Worm (Caenorhabditis elegans) whole organism, midembryonic: Measurements from ENCODE around the gene srh-16.

Experiments used
- T22C8.4 ChIP-seq: fragments of 200-800 bp; sonication (Bioruptor generic); IDR thresholded peaks from 2 replicates; pipeline ENCODE4 v1.3.6; 2022; ENCODE audit warnings: missing genetic modification characterization, missing compliant biosample characterization
- flt-1 ChIP-seq: fragments of 200-800 bp; sonication (Bioruptor generic); IDR thresholded peaks from 2 replicates; pipeline ENCODE4 v1.3.6; 2022; ENCODE audit warnings: missing genetic modification characterization, missing compliant biosample characterization
- klf-2 ChIP-seq: fragments of 200-800 bp; sonication (Bioruptor generic); conservative IDR thresholded peaks from 2 replicates; pipeline ENCODE4 v1.3.6; 2022; ENCODE audit warnings: missing genetic modification reagents, missing genetic modification characterization, missing compliant biosample characterization
- med-1 ChIP-seq: sonication (generic microtip); optimal IDR thresholded peaks from 2 replicates; lab custom pipeline; 2017; ENCODE audit warnings: missing genetic modification characterization, mild to moderate bottlenecking, missing compliant biosample characterization, antibody characterized with exemption, missing genetic modification reagents; ENCODE audit not compliant: insufficient read depth
- ref-1 ChIP-seq: fragments of 200-800 bp; sonication (Bioruptor generic); conservative IDR thresholded peaks from 2 replicates; pipeline ENCODE4 v1.3.6; 2022; ENCODE audit warnings: missing genetic modification reagents, missing genetic modification characterization, missing compliant biosample characterization
- tab-1 ChIP-seq: fragments of 200-800 bp; sonication (Bioruptor generic); IDR thresholded peaks from 2 replicates; pipeline ENCODE4 v1.3.6; 2022; ENCODE audit warnings: missing genetic modification characterization, missing compliant biosample characterization
- ztf-23 ChIP-seq: fragments of 200-800 bp; sonication (Bioruptor generic); IDR thresholded peaks from 2 replicates; pipeline ENCODE4 v1.3.6; 2022; ENCODE audit warnings: missing genetic modification reagents, missing genetic modification characterization, missing compliant biosample characterization
- ztf-29 ChIP-seq: fragments of 200-800 bp; sonication (Bioruptor generic); IDR thresholded peaks from 2 replicates; pipeline ENCODE4 v1.3.6; 2022; ENCODE audit warnings: missing genetic modification reagents, missing genetic modification characterization, missing compliant biosample characterization

ce11 chrV:12296122-12296521 lies 4.5 kb downstream of the srh-16 start:
- TF ChIP-seq T22C8.4 (no peak), ztf-23 (GFP tag; lab: Robert Waterston, UW) (no peak), klf-2 (no peak), tab-1 (no peak), med-1 (GFP tag; lab: Kevin White, UChicago) (no peak), flt-1 (GFP tag; lab: Robert Waterston, UW) (no peak), ref-1 (GFP tag; lab: Robert Waterston, UW) (no peak), ztf-29 (GFP tag; lab: Robert Waterston, UW) (no peak)
